Worm (Caenorhabditis elegans) whole organism, late embryonic: ENCODE measurements around the gene C28H8.2.

Experiments used
- pha-4 ChIP-seq: fragments of 150-350 bp; optimal IDR thresholded peaks from 2 replicates; lab custom pipeline; 2018; ENCODE audit warnings: missing biosample characterization, missing genetic modification reagents, missing genetic modification characterization
- pqm-1 ChIP-seq: sonication (generic microtip); optimal IDR thresholded peaks from 2 replicates; lab custom pipeline; 2016; ENCODE audit warnings: missing genetic modification characterization, missing compliant biosample characterization
- unc-86 ChIP-seq: sonication (generic microtip); optimal IDR thresholded peaks from 2 replicates; lab custom pipeline; 2016; ENCODE audit warnings: missing genetic modification characterization, missing compliant biosample characterization

DNA sequence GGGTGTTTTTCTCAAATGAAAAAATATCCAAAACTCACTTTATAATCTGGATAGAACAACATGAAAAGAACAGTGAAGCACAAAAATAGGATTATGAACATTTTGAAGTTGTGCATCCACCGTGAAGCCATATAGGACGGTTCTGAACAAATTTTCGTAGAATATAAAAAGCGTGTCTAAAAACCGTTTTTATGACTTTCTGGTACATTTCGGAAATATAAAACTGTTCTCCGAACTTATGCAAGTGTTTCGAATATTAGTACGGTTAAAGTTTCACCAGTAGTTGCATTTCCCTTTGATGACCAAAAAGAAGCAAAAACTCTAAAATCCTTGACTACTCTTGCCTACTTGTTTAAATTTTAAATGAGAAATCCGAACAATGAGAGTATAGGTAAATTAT is 31.4 kb upstream of the C28H8.2 start, which contains the start of gene C28H8.8:
- no peak for TF ChIP-seq pha-4
- TF ChIP-seq unc-86 (tag; lab: Kevin White, UChicago): no peak
- no peak for TF ChIP-seq pqm-1
